Worm (Caenorhabditis elegans) whole organism, L3 larva: ENCODE data around the gene tbx-33.

Experiments used
- egl-5 ChIP-seq: fragments of 150-350 bp; optimal IDR thresholded peaks from 2 replicates; lab custom pipeline; 2017; ENCODE audit warnings: missing biosample characterization, missing genetic modification reagents, missing genetic modification characterization, inconsistent platforms
- elt-1 ChIP-seq: fragments of 150-350 bp; optimal IDR thresholded peaks from 2 replicates; lab custom pipeline; 2014; ENCODE audit warnings: missing biosample characterization, missing genetic modification characterization
- elt-3 ChIP-seq, 3 experiments: fragments of 150-350 bp in 1 of 3; sonication (generic microtip) in 2 of 3; optimal IDR thresholded peaks; 2 replicates in 2 of 3; 4 replicates in 1 of 3; lab custom pipeline; 2014 to 2017; ENCODE audit warnings: missing biosample characterization in 3 of 3, missing genetic modification characterization in 3 of 3
- fkh-10 ChIP-seq: sonication (generic microtip); optimal IDR thresholded peaks from 2 replicates; lab custom pipeline; 2017; ENCODE audit warnings: missing biosample characterization, missing genetic modification reagents, missing genetic modification characterization
- hmg-11 ChIP-seq: sonication (generic microtip); optimal IDR thresholded peaks from 2 replicates; lab custom pipeline; 2016; ENCODE audit warnings: missing genetic modification characterization, missing compliant biosample characterization
- nhr-237 ChIP-seq: fragments of 150-350 bp; optimal IDR thresholded peaks from 2 replicates; lab custom pipeline; 2014; ENCODE audit warnings: missing biosample characterization, missing genetic modification characterization
- nhr-28 ChIP-seq: fragments of 150-350 bp; optimal IDR thresholded peaks from 2 replicates; lab custom pipeline; 2014; ENCODE audit warnings: missing biosample characterization, missing genetic modification characterization
- nhr-67 ChIP-seq: fragments of 150-350 bp; optimal IDR thresholded peaks from 2 replicates; lab custom pipeline; 2014; ENCODE audit warnings: missing biosample characterization, missing genetic modification characterization
- nhr-76 ChIP-seq: fragments of 150-350 bp; sonication (generic microtip); optimal IDR thresholded peaks from 5 replicates; lab custom pipeline; 2014; ENCODE audit warnings: missing biosample characterization, missing genetic modification characterization
- skn-1 ChIP-seq: fragments of 150-350 bp; optimal IDR thresholded peaks from 2 replicates; lab custom pipeline; 2014; ENCODE audit warnings: missing biosample characterization, missing genetic modification characterization
- unc-39 ChIP-seq: sonication (generic microtip); optimal IDR thresholded peaks from 4 replicates; lab custom pipeline; 2017; ENCODE audit warnings: missing biosample characterization, missing genetic modification characterization

ce11 chrIII:11641347-11641746, 4.7 kb upstream of the tbx-33 start:
- peak; percentile 59 for TF ChIP-seq fkh-10 (GFP tag; lab: Kevin White, UChicago)
- no peak for TF ChIP-seq elt-3 (tag; optimal IDR thresholded peaks at IDR 0.05; lab: Kevin White, UChicago)
- no peak for TF ChIP-seq nhr-28 (tag; lab: Kevin White, UChicago)
- TF ChIP-seq hmg-11 (tag; lab: Kevin White, UChicago), result no peak
- no peak for TF ChIP-seq unc-39
- no peak for TF ChIP-seq elt-1 (tag; lab: Kevin White, UChicago)
- TF ChIP-seq nhr-76 (tag; lab: Kevin White, UChicago), result no peak
- TF ChIP-seq nhr-67 (tag; lab: Kevin White, UChicago), result no peak
- no peak for TF ChIP-seq egl-5 (tag; lab: Kevin White, UChicago)
- TF ChIP-seq skn-1 (tag; lab: Kevin White, UChicago), result no peak
- TF ChIP-seq nhr-237, result no peak
